Worm (Caenorhabditis elegans): ENCODE measurements around the gene F01G10.4.

Gene F01G10.4

ce11 chrIV:10197317-10197867, 35.0 kb downstream of the F01G10.4 start, which contains the start of gene gon-4:
gon-4 (plus strand) TSS chrIV:10197817.
- TF ChIP-seq nhr-28 (tag; optimal IDR thresholded peaks at IDR 0.05) (peak; percentile 63), unc-130 (GFP tag; optimal IDR thresholded peaks at IDR 0.05) (peak; percentile 46), mes-2 (tag; optimal IDR thresholded peaks at IDR 0.05; ENCODE audit: poor library complexity, severe bottlenecking) (peak; percentile 81), pha-4 (GFP tag; IDR thresholded peaks at IDR 0.05) (no peak), pha-4 (tag; optimal IDR thresholded peaks at IDR 0.05) (peak; percentile 52), lin-39 (tag; optimal IDR thresholded peaks at IDR 0.05) (no peak), T20F7.1 (GFP tag; optimal IDR thresholded peaks at IDR 0.05) (no peak)

DNA sequence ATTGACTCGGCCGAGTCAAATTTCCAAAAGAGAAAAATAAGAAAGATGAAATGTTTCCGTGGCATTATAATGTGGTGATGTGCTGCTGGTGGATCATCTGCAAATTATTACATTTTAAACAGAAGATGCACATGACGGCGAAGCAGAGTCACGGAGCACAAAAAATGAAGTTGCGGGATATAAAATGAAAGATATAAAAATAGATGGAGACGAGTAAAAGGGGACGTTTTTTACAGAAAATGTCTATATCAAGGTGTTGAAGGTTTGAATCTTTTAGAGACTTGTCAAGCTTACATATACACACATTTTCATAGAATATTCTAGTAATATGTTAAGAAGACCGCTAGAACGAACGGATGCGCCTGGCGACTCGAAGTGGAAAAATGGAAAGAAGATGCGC, 38.0 kb downstream of the F01G10.4 start, which contains the start of gene ptrg-1:
Gene ptrg-1 (minus strand): TSS at position 101 of the 400 bp plus-strand sequence.
- TF ChIP-seq nhr-25 (tag; optimal IDR thresholded peaks at IDR 0.05; ENCODE audit: borderline replicate concordance, insufficient read depth) (no peak), cey-2 (tag; optimal IDR thresholded peaks at IDR 0.05; ENCODE audit: borderline replicate concordance, insufficient read depth) (no peak), hlh-30 (tag; optimal IDR thresholded peaks at IDR 0.05; ENCODE audit: insufficient read depth) (no peak), aha-1 (tag) (peak; percentile 3)

DNA sequence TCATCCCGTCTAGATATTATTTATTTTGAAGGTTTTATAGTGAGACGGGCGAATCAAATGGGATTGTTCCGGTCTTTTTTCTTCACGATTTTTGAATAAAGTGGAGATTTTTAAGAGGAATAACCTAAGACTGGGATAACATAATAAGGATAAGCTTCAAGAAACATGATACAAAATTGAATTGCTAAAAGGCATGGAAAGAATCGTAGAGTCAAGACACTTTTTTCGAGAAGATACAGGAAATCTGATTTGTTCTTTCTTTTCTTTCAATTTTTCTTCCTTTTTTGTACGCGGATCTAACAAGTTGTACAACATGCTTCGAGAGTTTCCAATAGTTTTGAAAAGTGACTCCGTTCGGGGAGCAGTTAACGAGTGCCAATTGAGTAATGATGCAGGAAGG, 40.9 kb downstream of the F01G10.4 start:
- TF ChIP-seq unc-62 (GFP tag; optimal IDR thresholded peaks at IDR 0.05 in 1 of 2): peak in 1 of 2 experiments; percentile 88
- no peak for TF ChIP-seq unc-62 (tag; optimal IDR thresholded peaks at IDR 0.05)
- TF ChIP-seq fkh-10 (GFP tag; optimal IDR thresholded peaks at IDR 0.05): peak; percentile 55
- TF ChIP-seq ces-1 (GFP tag; optimal IDR thresholded peaks at IDR 0.05): no peak

ce11 chrIV:10190586-10190985, 41.8 kb downstream of the F01G10.4 start:
- TF ChIP-seq daf-8 (GFP tag; IDR thresholded peaks at IDR 0.05): no peak
- TF ChIP-seq unc-130 (GFP tag; optimal IDR thresholded peaks at IDR 0.05): no peak
- no peak for TF ChIP-seq madf-9 (GFP tag; conservative IDR thresholded peaks at IDR 0.05)
- no peak for TF ChIP-seq egl-43 (GFP tag; IDR thresholded peaks at IDR 0.05)
- TF ChIP-seq arid-1 (GFP tag; conservative IDR thresholded peaks at IDR 0.05): no peak
- TF ChIP-seq dmd-9 (GFP tag; IDR thresholded peaks at IDR 0.05): no peak
- no peak for TF ChIP-seq hif-1 (tag; optimal IDR thresholded peaks at IDR 0.05)
- no peak for TF ChIP-seq mxl-3 (GFP tag; optimal IDR thresholded peaks at IDR 0.05)
- TF ChIP-seq fos-1 (tag; optimal IDR thresholded peaks at IDR 0.05): no peak
- no peak for TF ChIP-seq daf-19 (GFP tag; conservative IDR thresholded peaks at IDR 0.05)
- no peak for TF ChIP-seq lin-15B (tag; optimal IDR thresholded peaks at IDR 0.05)
- TF ChIP-seq ctbp-1 (GFP tag; IDR thresholded peaks at IDR 0.05): no peak
- TF ChIP-seq dve-1 (tag; optimal IDR thresholded peaks at IDR 0.05; ENCODE audit: insufficient read depth): no peak
- TF ChIP-seq T26A8.4 (GFP tag; IDR thresholded peaks at IDR 0.05): no peak
- no peak for TF ChIP-seq lsy-2 (tag; optimal IDR thresholded peaks at IDR 0.05)
- TF ChIP-seq aly-2 (tag; optimal IDR thresholded peaks at IDR 0.05): no peak

DNA sequence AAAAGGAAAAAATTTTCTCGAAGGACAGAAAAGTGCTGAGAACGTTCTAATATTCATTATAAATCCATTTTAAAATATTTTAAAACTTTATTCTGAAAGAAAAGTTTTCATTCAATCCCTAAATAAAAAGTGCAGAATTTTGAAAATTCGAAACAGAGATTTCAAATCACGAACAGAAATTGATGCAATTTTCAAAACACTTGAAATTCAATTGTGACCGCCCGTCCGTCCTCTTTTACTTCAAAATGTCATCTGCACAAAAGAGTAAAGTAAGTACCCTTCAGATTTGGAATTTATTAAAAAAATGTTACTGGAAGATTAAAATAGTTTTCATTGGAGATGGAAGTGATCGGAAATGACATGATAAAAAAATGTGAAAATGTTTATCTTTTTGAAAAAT, 43.9 kb downstream of the F01G10.4 start:
- TF ChIP-seq fkh-10 (GFP tag; optimal IDR thresholded peaks at IDR 0.05) (peak; percentile 44), D1046.2 (GFP tag; IDR thresholded peaks at IDR 0.05) (no peak), ZK337.2 (GFP tag; IDR thresholded peaks at IDR 0.05) (no peak), nhr-28 (tag; optimal IDR thresholded peaks at IDR 0.05) (no peak), snpc-4 (tag; optimal IDR thresholded peaks at IDR 0.05) (no peak), nhr-42 (GFP tag; IDR thresholded peaks at IDR 0.05) (no peak), ceh-82 (tag; optimal IDR thresholded peaks at IDR 0.05) (no peak)

Measured in whole organism, L4 larva.